Fruit fly (Drosophila melanogaster): ENCODE measurements around the gene CG15005.

dm6 chr3L:4177981-4178562 lies 26.1 kb downstream of the CG15005 start, which contains the start of gene Teh4:
- TF ChIP-seq Ets98B (GFP tag; IDR thresholded peaks at IDR 0.05) (no peak), CG8301 (tag; optimal IDR thresholded peaks at IDR 0.05) (no peak), CG9948 (tag; optimal IDR thresholded peaks at IDR 0.05) (no peak), CG13204 (GFP tag; optimal IDR thresholded peaks at IDR 0.05) (no peak), CG10348 (GFP tag; IDR thresholded peaks at IDR 0.05) (no peak), Snoo (tag; optimal IDR thresholded peaks at IDR 0.05) (no peak)

Data from whole organism, pupa.